Worm (Caenorhabditis elegans): ENCODE measurements around the gene irld-61.

irld-61 gene

ce11 chrIII:12764241-12764640 lies at the start of gene irld-61, which contains the start of gene irld-19:
Gene irld-61, plus strand, starts transcription at chrIII:12764553.
Gene irld-19, minus strand, starts transcription at chrIII:12764341.
- TF ChIP-seq cog-1 (tag; optimal IDR thresholded peaks at IDR 0.05) (no peak), tab-1 (GFP tag; IDR thresholded peaks at IDR 0.05) (no peak), flt-1 (GFP tag; IDR thresholded peaks at IDR 0.05) (no peak), klf-2 (GFP tag; conservative IDR thresholded peaks at IDR 0.05) (no peak), ref-1 (GFP tag; conservative IDR thresholded peaks at IDR 0.05) (no peak), T22C8.4 (GFP tag; IDR thresholded peaks at IDR 0.05) (no peak), med-1 (GFP tag; optimal IDR thresholded peaks at IDR 0.05; ENCODE audit: insufficient read depth) (no peak), ztf-29 (GFP tag; IDR thresholded peaks at IDR 0.05) (no peak), ztf-23 (GFP tag; IDR thresholded peaks at IDR 0.05) (no peak)

ce11 chrIII:12728149-12728548 lies 36.2 kb upstream of the irld-61 start:
- TF ChIP-seq flt-1 (GFP tag; IDR thresholded peaks at IDR 0.05), result no peak
- no peak for TF ChIP-seq ztf-23 (GFP tag; IDR thresholded peaks at IDR 0.05)
- no peak for TF ChIP-seq med-1 (GFP tag; optimal IDR thresholded peaks at IDR 0.05; ENCODE audit: insufficient read depth)
- TF ChIP-seq klf-2 (GFP tag; conservative IDR thresholded peaks at IDR 0.05), result no peak
- TF ChIP-seq tab-1 (GFP tag; IDR thresholded peaks at IDR 0.05), result no peak
- TF ChIP-seq cog-1 (tag; optimal IDR thresholded peaks at IDR 0.05), result no peak
- TF ChIP-seq ztf-29 (GFP tag; IDR thresholded peaks at IDR 0.05), result no peak
- no peak for TF ChIP-seq T22C8.4 (GFP tag; IDR thresholded peaks at IDR 0.05)
- TF ChIP-seq ref-1 (GFP tag; conservative IDR thresholded peaks at IDR 0.05), result no peak

ce11 chrIII:12738935-12739334 lies 25.4 kb upstream of the irld-61 start:
- no peak for TF ChIP-seq ztf-23 (GFP tag; IDR thresholded peaks at IDR 0.05)
- no peak for TF ChIP-seq ref-1 (GFP tag; conservative IDR thresholded peaks at IDR 0.05)
- TF ChIP-seq klf-2 (GFP tag; conservative IDR thresholded peaks at IDR 0.05), result no peak
- TF ChIP-seq flt-1 (GFP tag; IDR thresholded peaks at IDR 0.05), result no peak
- no peak for TF ChIP-seq ztf-29 (GFP tag; IDR thresholded peaks at IDR 0.05)
- TF ChIP-seq T22C8.4 (GFP tag; IDR thresholded peaks at IDR 0.05), result no peak
- TF ChIP-seq tab-1 (GFP tag; IDR thresholded peaks at IDR 0.05), result no peak
- TF ChIP-seq cog-1 (tag; optimal IDR thresholded peaks at IDR 0.05), result no peak
- no peak for TF ChIP-seq med-1 (GFP tag; optimal IDR thresholded peaks at IDR 0.05; ENCODE audit: insufficient read depth)

ce11 chrIII:12740313-12740712 lies 24.0 kb upstream of the irld-61 start:
- TF ChIP-seq cog-1 (tag; optimal IDR thresholded peaks at IDR 0.05), result no peak
- no peak for TF ChIP-seq klf-2 (GFP tag; conservative IDR thresholded peaks at IDR 0.05)
- no peak for TF ChIP-seq ztf-23 (GFP tag; IDR thresholded peaks at IDR 0.05)
- no peak for TF ChIP-seq flt-1 (GFP tag; IDR thresholded peaks at IDR 0.05)
- no peak for TF ChIP-seq tab-1 (GFP tag; IDR thresholded peaks at IDR 0.05)
- TF ChIP-seq med-1 (GFP tag; optimal IDR thresholded peaks at IDR 0.05; ENCODE audit: insufficient read depth), result no peak

ce11 chrIII:12743515-12743914 lies 20.8 kb upstream of the irld-61 start:
- TF ChIP-seq T22C8.4 (GFP tag; IDR thresholded peaks at IDR 0.05) (no peak), klf-2 (GFP tag; conservative IDR thresholded peaks at IDR 0.05) (no peak)

- TF ChIP-seq ztf-23 (GFP tag; IDR thresholded peaks at IDR 0.05), result no peak
- TF ChIP-seq tab-1 (GFP tag; IDR thresholded peaks at IDR 0.05), result no peak
- TF ChIP-seq ztf-29 (GFP tag; IDR thresholded peaks at IDR 0.05), result no peak
- no peak for TF ChIP-seq med-1 (GFP tag; optimal IDR thresholded peaks at IDR 0.05; ENCODE audit: insufficient read depth)
- TF ChIP-seq ref-1 (GFP tag; conservative IDR thresholded peaks at IDR 0.05), result no peak
- no peak for TF ChIP-seq T22C8.4 (GFP tag; IDR thresholded peaks at IDR 0.05)
- no peak for TF ChIP-seq klf-2 (GFP tag; conservative IDR thresholded peaks at IDR 0.05)
- no peak for TF ChIP-seq flt-1 (GFP tag; IDR thresholded peaks at IDR 0.05)
- TF ChIP-seq cog-1 (tag; optimal IDR thresholded peaks at IDR 0.05), result no peak
Observed at ce11 chrIII:12746369-12746855, 17.9 kb upstream of the irld-61 start, which contains the start of gene Y111B2A.21. Gene Y111B2A.21, plus strand, starts transcription at chrIII:12746419.

- TF ChIP-seq med-1 (GFP tag; optimal IDR thresholded peaks at IDR 0.05; ENCODE audit: insufficient read depth) (no peak), ztf-23 (GFP tag; IDR thresholded peaks at IDR 0.05) (no peak), flt-1 (GFP tag; IDR thresholded peaks at IDR 0.05) (no peak), ztf-29 (GFP tag; IDR thresholded peaks at IDR 0.05) (no peak), ref-1 (GFP tag; conservative IDR thresholded peaks at IDR 0.05) (no peak), cog-1 (tag; optimal IDR thresholded peaks at IDR 0.05) (no peak), T22C8.4 (GFP tag; IDR thresholded peaks at IDR 0.05) (no peak), klf-2 (GFP tag; conservative IDR thresholded peaks at IDR 0.05) (no peak), tab-1 (GFP tag; IDR thresholded peaks at IDR 0.05) (no peak)
Observed at ce11 chrIII:12750831-12751230, 13.5 kb upstream of the irld-61 start, which contains the start of the genes irld-60 and irld-20. Gene irld-60, minus strand, starts transcription at chrIII:12750931. Gene irld-20, plus strand, starts transcription at chrIII:12751109.

- no peak for TF ChIP-seq ztf-29 (GFP tag; IDR thresholded peaks at IDR 0.05)
- no peak for TF ChIP-seq cog-1 (tag; optimal IDR thresholded peaks at IDR 0.05)
- no peak for TF ChIP-seq tab-1 (GFP tag; IDR thresholded peaks at IDR 0.05)
- no peak for TF ChIP-seq med-1 (GFP tag; optimal IDR thresholded peaks at IDR 0.05; ENCODE audit: insufficient read depth)
- no peak for TF ChIP-seq T22C8.4 (GFP tag; IDR thresholded peaks at IDR 0.05)
- no peak for TF ChIP-seq flt-1 (GFP tag; IDR thresholded peaks at IDR 0.05)
- TF ChIP-seq ref-1 (GFP tag; conservative IDR thresholded peaks at IDR 0.05), result no peak
- no peak for TF ChIP-seq ztf-23 (GFP tag; IDR thresholded peaks at IDR 0.05)
Observed at ce11 chrIII:12755048-12755447, 9.3 kb upstream of the irld-61 start, which contains the start of gene srw-10. Gene srw-10, plus strand, starts transcription at chrIII:12755348.

ce11 chrIII:12757367-12757766 lies 7.0 kb upstream of the irld-61 start, which contains the start of gene srw-9:
Gene srw-9, plus strand, starts transcription at chrIII:12757667.
- no peak for TF ChIP-seq ztf-23 (GFP tag; IDR thresholded peaks at IDR 0.05)
- no peak for TF ChIP-seq ztf-29 (GFP tag; IDR thresholded peaks at IDR 0.05)
- TF ChIP-seq T22C8.4 (GFP tag; IDR thresholded peaks at IDR 0.05), result no peak
- no peak for TF ChIP-seq cog-1 (tag; optimal IDR thresholded peaks at IDR 0.05)
- TF ChIP-seq med-1 (GFP tag; optimal IDR thresholded peaks at IDR 0.05; ENCODE audit: insufficient read depth), result no peak
- no peak for TF ChIP-seq ref-1 (GFP tag; conservative IDR thresholded peaks at IDR 0.05)
- TF ChIP-seq flt-1 (GFP tag; IDR thresholded peaks at IDR 0.05), result no peak
- TF ChIP-seq klf-2 (GFP tag; conservative IDR thresholded peaks at IDR 0.05), result no peak
- no peak for TF ChIP-seq tab-1 (GFP tag; IDR thresholded peaks at IDR 0.05)

ce11 chrIII:12773753-12774152 lies 9.4 kb downstream of the irld-61 start:
- TF ChIP-seq cog-1 (tag; optimal IDR thresholded peaks at IDR 0.05) (no peak), ref-1 (GFP tag; conservative IDR thresholded peaks at IDR 0.05) (no peak), ztf-23 (GFP tag; IDR thresholded peaks at IDR 0.05) (no peak), tab-1 (GFP tag; IDR thresholded peaks at IDR 0.05) (no peak), klf-2 (GFP tag; conservative IDR thresholded peaks at IDR 0.05) (no peak), flt-1 (GFP tag; IDR thresholded peaks at IDR 0.05) (no peak)
